Worm (Caenorhabditis elegans): ENCODE results near the gene nhr-14.

- no peak for TF ChIP-seq nfya-1 (tag; optimal IDR thresholded peaks at IDR 0.05; ENCODE audit: insufficient read depth)
- TF ChIP-seq pha-4 (tag; optimal IDR thresholded peaks at IDR 0.05), result no peak
- no peak for TF ChIP-seq skn-1 (tag; optimal IDR thresholded peaks at IDR 0.05)
- TF ChIP-seq nhr-28 (tag; optimal IDR thresholded peaks at IDR 0.05), result no peak
- TF ChIP-seq nhr-237 (tag; optimal IDR thresholded peaks at IDR 0.05), result no peak
- TF ChIP-seq nhr-43 (tag; optimal IDR thresholded peaks at IDR 0.05; ENCODE audit: poor library complexity, severe bottlenecking), result no peak
- TF ChIP-seq elt-1 (tag; optimal IDR thresholded peaks at IDR 0.05), result no peak
Measured at ce11 chrX:8489415-8489814, 13.4 kb upstream of the nhr-14 start.
